Worm (Caenorhabditis elegans): ENCODE measurements around the gene B0496.1.

- TF ChIP-seq sdz-38 (tag; optimal IDR thresholded peaks at IDR 0.05): no peak
- no peak for TF ChIP-seq D2030.7 (GFP tag; IDR thresholded peaks at IDR 0.05)
- TF ChIP-seq madf-3 (GFP tag; IDR thresholded peaks at IDR 0.05): no peak
- TF ChIP-seq sea-2 (GFP tag; IDR thresholded peaks at IDR 0.05): no peak
- no peak for TF ChIP-seq F49E8.2 (tag; optimal IDR thresholded peaks at IDR 0.05; ENCODE audit: insufficient read depth)
- no peak for TF ChIP-seq die-1 (tag; optimal IDR thresholded peaks at IDR 0.05)
- TF ChIP-seq unc-130 (GFP tag; optimal IDR thresholded peaks at IDR 0.05): no peak
- no peak for TF ChIP-seq nfyb-1 (GFP tag; IDR thresholded peaks at IDR 0.05)
- no peak for TF ChIP-seq Y79H2A.3 (GFP tag; conservative IDR thresholded peaks at IDR 0.05)
- TF ChIP-seq mxl-1 (tag; optimal IDR thresholded peaks at IDR 0.05): no peak
- no peak for TF ChIP-seq akir-1 (GFP tag; optimal IDR thresholded peaks at IDR 0.05)
These were observed 8.8 kb downstream of the B0496.1 start for ce11 chrIV:7454890-7455289.

Data from whole organism, young adult.